Worm (Caenorhabditis elegans) whole organism, L1 larva: ENCODE measurements around the gene F38C2.4.

Experiments used
- C16A3.4 ChIP-seq: fragments of 150-350 bp; optimal IDR thresholded peaks from 2 replicates; lab custom pipeline; 2014; ENCODE audit warnings: missing biosample characterization, missing genetic modification characterization
- C34B4.2 ChIP-seq: sonication (generic microtip); optimal IDR thresholded peaks from 2 replicates; lab custom pipeline; 2017; ENCODE audit warnings: mild to moderate bottlenecking, missing genetic modification characterization, missing compliant biosample characterization
- aha-1 ChIP-seq: fragments of 150-350 bp; optimal IDR thresholded peaks from 2 replicates; lab custom pipeline; 2014; ENCODE audit warnings: missing biosample characterization, missing genetic modification characterization
- alr-1 ChIP-seq: fragments of 200-800 bp; sonication (Bioruptor generic); optimal IDR thresholded peaks from 2 replicates; lab custom pipeline; 2018; ENCODE audit warnings: borderline replicate concordance, mild to moderate bottlenecking, missing genetic modification characterization, missing compliant biosample characterization
- ama-1 ChIP-seq: fragments of 150-350 bp; optimal IDR thresholded peaks from 2 replicates; lab custom pipeline; 2014
- blmp-1 ChIP-seq: fragments of 150-350 bp; optimal IDR thresholded peaks from 2 replicates; lab custom pipeline; 2014; ENCODE audit warnings: missing biosample characterization, missing genetic modification characterization
- ceh-90 ChIP-seq: sonication (generic microtip); optimal IDR thresholded peaks from 2 replicates; lab custom pipeline; 2016; ENCODE audit warnings: missing genetic modification characterization, missing compliant biosample characterization
- efl-3 ChIP-seq: fragments of 200-800 bp; sonication (Bioruptor generic); optimal IDR thresholded peaks from 2 replicates; lab custom pipeline; 2018; ENCODE audit warnings: mild to moderate bottlenecking, missing genetic modification characterization, missing compliant biosample characterization
- egl-13 ChIP-seq: sonication (generic microtip); optimal IDR thresholded peaks from 2 replicates; lab custom pipeline; 2016; ENCODE audit warnings: missing genotype, missing genetic modification reagents, missing genetic modification characterization, missing compliant biosample characterization
- egl-27 ChIP-seq, 2 experiments: fragments of 150-350 bp in 1 of 2; sonication (generic microtip); optimal IDR thresholded peaks; 3 replicates each; lab custom pipeline; 2017 to 2018; ENCODE audit warnings: missing biosample characterization in 2 of 2, missing genetic modification characterization in 2 of 2, missing genetic modification reagents in 2 of 2
- elt-3 ChIP-seq, 6 experiments: fragments of 150-350 bp in 1 of 6; sonication (generic microtip); optimal IDR thresholded peaks; 2 replicates each; lab custom pipeline; 2017 to 2018; ENCODE audit warnings: missing biosample characterization in 6 of 6, missing genetic modification characterization in 6 of 6, inconsistent platforms in 1 of 6
- ets-5 ChIP-seq: fragments of 200-800 bp; sonication (Bioruptor generic); IDR thresholded peaks from 2 replicates; pipeline ENCODE4 v1.3.6; 2022; ENCODE audit warnings: missing genetic modification characterization, missing compliant biosample characterization
- fkh-4 ChIP-seq: sonication (generic microtip); optimal IDR thresholded peaks from 2 replicates; lab custom pipeline; 2016; ENCODE audit warnings: missing compliant biosample characterization, missing genetic modification characterization, borderline replicate concordance
- fos-1 ChIP-seq: fragments of 150-350 bp; optimal IDR thresholded peaks from 2 replicates; lab custom pipeline; 2014; ENCODE audit warnings: missing biosample characterization, missing genetic modification characterization
- grh-1 ChIP-seq: fragments of 200-800 bp; sonication (Bioruptor generic); IDR thresholded peaks from 2 replicates; pipeline ENCODE4 v1.3.6; 2022; ENCODE audit warnings: missing genetic modification reagents, missing genetic modification characterization, missing compliant biosample characterization
- isw-1 ChIP-seq: fragments of 200-800 bp; sonication (Bioruptor generic); IDR thresholded peaks from 2 replicates; pipeline ENCODE4 v1.3.6; 2022; ENCODE audit warnings: missing genetic modification characterization, missing compliant biosample characterization
- lin-14 ChIP-seq: fragments of 200-800 bp; sonication (Bioruptor generic); optimal IDR thresholded peaks from 2 replicates; lab custom pipeline; 2018; ENCODE audit warnings: mild to moderate bottlenecking, missing genetic modification characterization, moderate library complexity, missing compliant biosample characterization
- lin-39 ChIP-seq: fragments of 150-350 bp; optimal IDR thresholded peaks from 2 replicates; lab custom pipeline; 2014; ENCODE audit warnings: missing biosample characterization, missing genetic modification reagents, missing genetic modification characterization
- mab-9 ChIP-seq: fragments of 200-800 bp; sonication (Bioruptor generic); IDR thresholded peaks from 2 replicates; pipeline ENCODE4 v1.3.6; 2022; ENCODE audit warnings: missing genetic modification reagents, missing genetic modification characterization, missing compliant biosample characterization
- mep-1 ChIP-seq: fragments of 150-350 bp; optimal IDR thresholded peaks from 2 replicates; lab custom pipeline; 2014; ENCODE audit warnings: missing biosample characterization, missing genetic modification characterization
- nhr-76 ChIP-seq: sonication (generic microtip); optimal IDR thresholded peaks from 2 replicates; lab custom pipeline; 2017; ENCODE audit warnings: missing biosample characterization, missing genetic modification characterization
- nhr-77 ChIP-seq: fragments of 150-350 bp; optimal IDR thresholded peaks from 2 replicates; lab custom pipeline; 2014; ENCODE audit warnings: missing biosample characterization, missing genetic modification characterization
- pag-3 ChIP-seq: sonication (generic microtip); optimal IDR thresholded peaks from 2 replicates; lab custom pipeline; 2017; ENCODE audit warnings: missing genetic modification characterization, mild to moderate bottlenecking, missing compliant biosample characterization, antibody characterized with exemption, borderline replicate concordance; ENCODE audit not compliant: insufficient read depth
- pqm-1 ChIP-seq: sonication (generic microtip); optimal IDR thresholded peaks from 3 replicates; lab custom pipeline; 2017; ENCODE audit warnings: missing biosample characterization, missing genetic modification characterization
- skn-1 ChIP-seq: fragments of 150-350 bp; optimal IDR thresholded peaks from 2 replicates; lab custom pipeline; 2014; ENCODE audit warnings: missing biosample characterization, missing genetic modification characterization
- sptf-1 ChIP-seq: fragments of 150-350 bp; optimal IDR thresholded peaks from 2 replicates; lab custom pipeline; 2014; ENCODE audit warnings: missing biosample characterization, missing genetic modification characterization
- tlp-1 ChIP-seq: fragments of 150-350 bp; optimal IDR thresholded peaks from 2 replicates; lab custom pipeline; 2014; ENCODE audit warnings: missing biosample characterization, missing genetic modification characterization
- unc-62 ChIP-seq: fragments of 150-350 bp; optimal IDR thresholded peaks from 2 replicates; lab custom pipeline; 2014; ENCODE audit warnings: missing biosample characterization, missing genetic modification reagents, missing genetic modification characterization
- unc-98 ChIP-seq: fragments of 200-800 bp; sonication (Bioruptor generic); IDR thresholded peaks from 2 replicates; pipeline ENCODE4 v1.3.6; 2022; ENCODE audit warnings: missing genetic modification characterization, missing compliant biosample characterization
- zag-1 ChIP-seq: fragments of 150-350 bp; optimal IDR thresholded peaks from 2 replicates; lab custom pipeline; 2014; ENCODE audit warnings: missing biosample characterization, missing genetic modification characterization
- zip-4 ChIP-seq: fragments of 200-800 bp; sonication (Bioruptor generic); optimal IDR thresholded peaks from 2 replicates; lab custom pipeline; 2018; ENCODE audit warnings: mild to moderate bottlenecking, missing genetic modification characterization, moderate library complexity, missing compliant biosample characterization

F38C2.4 gene

ce11 chrIV:16310103-16310502, 39.0 kb downstream of the F38C2.4 start:
- TF ChIP-seq mab-9 (GFP tag; lab: Robert Waterston, UW) (no peak), zag-1 (tag; lab: Kevin White, UChicago) (no peak), nhr-77 (tag; lab: Kevin White, UChicago) (no peak), C16A3.4 (tag; lab: Kevin White, UChicago) (no peak), ceh-90 (tag; lab: Kevin White, UChicago) (no peak), C34B4.2 (tag; lab: Kevin White, UChicago) (no peak), pag-3 (tag; lab: Kevin White, UChicago) (no peak), fkh-4 (tag; lab: Kevin White, UChicago) (no peak), ama-1 (no peak), aha-1 (tag; lab: Kevin White, UChicago) (no peak), isw-1 (GFP tag; lab: Robert Waterston, UW) (no peak)

- TF ChIP-seq skn-1 (tag; lab: Kevin White, UChicago) = no peak
- TF ChIP-seq blmp-1 (tag; lab: Kevin White, UChicago) = no peak
- TF ChIP-seq efl-3 (GFP tag; lab: Kevin White, UChicago) = no peak
- TF ChIP-seq sptf-1 (tag; lab: Kevin White, UChicago) = no peak
- TF ChIP-seq unc-62 = no peak
- no peak for TF ChIP-seq zip-4 (GFP tag; lab: Kevin White, UChicago)
- TF ChIP-seq ama-1 = no peak
- TF ChIP-seq lin-39 = no peak
- no peak for TF ChIP-seq tlp-1 (tag; lab: Kevin White, UChicago)
- no peak for TF ChIP-seq unc-98 (GFP tag; lab: Robert Waterston, UW)
- no peak for TF ChIP-seq alr-1 (tag; lab: Kevin White, UChicago)
- no peak for TF ChIP-seq C16A3.4 (tag; lab: Kevin White, UChicago)
- no peak for TF ChIP-seq grh-1 (GFP tag; lab: Robert Waterston, UW)
- no peak for TF ChIP-seq elt-3 (tag; optimal IDR thresholded peaks at IDR 0.05; lab: Kevin White, UChicago)
- no peak for TF ChIP-seq fos-1 (tag; lab: Kevin White, UChicago)
- no peak for TF ChIP-seq mep-1 (tag; lab: Kevin White, UChicago)
Measured at ce11 chrIV:16320410-16320809, 49.4 kb downstream of the F38C2.4 start, which contains the start of gene K03D3.5. Gene K03D3.5, minus strand, starts transcription at chrIV:16320510.

- TF ChIP-seq egl-27 (tag; optimal IDR thresholded peaks at IDR 0.05; lab: Kevin White, UChicago) (no peak), lin-39 (no peak), blmp-1 (tag; lab: Kevin White, UChicago) (no peak), lin-14 (GFP tag; lab: Kevin White, UChicago) (no peak), pag-3 (tag; lab: Kevin White, UChicago) (no peak), egl-13 (tag; lab: Kevin White, UChicago) (no peak), ets-5 (GFP tag; lab: Robert Waterston, UW) (no peak), nhr-76 (no peak), C34B4.2 (tag; lab: Kevin White, UChicago) (no peak), pqm-1 (tag; lab: Kevin White, UChicago) (no peak), C16A3.4 (tag; lab: Kevin White, UChicago) (no peak)
Measured at ce11 chrIV:16320866-16321265, 49.8 kb downstream of the F38C2.4 start, which contains the start of gene srz-61. Gene srz-61, plus strand, starts transcription at chrIV:16321166.
